Fruit fly (Drosophila melanogaster): ENCODE results near the gene CLIP-190.
A peak's percentile ranks its signal among the peaks of the same experiment; 100 is the strongest.

CLIP-190 gene

DNA sequence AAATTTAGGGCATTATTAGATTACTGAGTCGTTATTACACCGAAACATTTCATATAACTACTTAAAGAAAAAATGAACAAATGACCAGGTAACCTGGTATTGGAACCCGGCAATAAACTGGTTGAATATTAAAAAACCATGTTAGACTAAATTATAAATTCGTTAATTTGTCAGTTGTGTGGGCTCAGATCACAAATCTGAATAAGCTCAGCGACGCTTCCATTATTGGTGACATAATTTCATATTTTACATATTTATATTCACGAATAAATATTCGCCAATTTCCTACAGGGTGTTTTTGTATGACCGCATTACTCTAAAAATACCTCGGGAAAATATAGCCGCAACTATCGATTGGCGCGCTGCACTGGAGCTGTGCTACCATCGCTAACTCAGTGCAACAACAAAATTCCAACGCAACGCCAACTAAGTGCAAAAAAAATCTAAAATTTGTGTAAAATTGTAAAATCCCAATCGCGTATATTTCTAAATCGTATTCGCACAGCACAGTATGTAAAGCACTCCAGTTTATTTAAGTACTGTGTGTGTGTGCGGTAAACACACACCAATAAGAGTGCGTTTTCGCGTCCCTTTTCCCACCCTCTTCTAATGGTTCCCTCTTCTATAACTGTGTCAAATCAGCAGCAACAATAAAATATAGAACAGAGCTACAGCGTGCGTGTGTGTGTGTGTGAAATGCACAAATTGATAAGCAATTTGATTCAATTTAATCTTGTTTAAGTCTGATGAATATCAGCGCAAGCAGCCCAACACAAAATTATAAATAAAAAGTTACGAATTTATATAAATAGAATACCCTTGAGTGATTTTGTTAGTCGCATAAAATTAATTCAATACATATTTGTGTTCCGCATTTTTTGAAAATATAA lies at the start of gene CLIP-190 (continued):
- TF ChIP-seq CG9797 (GFP tag; optimal IDR thresholded peaks at IDR 0.05), result peak; percentile 52
- TF ChIP-seq jumu (GFP tag; optimal IDR thresholded peaks at IDR 0.05), result peak; percentile 3
- TF ChIP-seq Med (GFP tag), result peak; percentile 78
- no peak for TF ChIP-seq CG4820 (GFP tag; optimal IDR thresholded peaks at IDR 0.05)
- peak; percentile 81 for TF ChIP-seq bbx (GFP tag; IDR thresholded peaks at IDR 0.05; ENCODE audit: partially characterized antibody)
- no peak for TF ChIP-seq CG7271 (tag; optimal IDR thresholded peaks at IDR 0.05)
- no peak for TF ChIP-seq dati (GFP tag; IDR thresholded peaks at IDR 0.05)
- peak; percentile 28; the same call in 2 of the 3 replicates for TF ChIP-seq HLH4C (GFP tag; IDR thresholded peaks at IDR 0.05; ENCODE audit: partially characterized antibody)
- no peak for TF ChIP-seq CG5180 (GFP tag; optimal IDR thresholded peaks at IDR 0.05)
- TF ChIP-seq her (GFP tag; optimal IDR thresholded peaks at IDR 0.05), result no peak
- TF ChIP-seq CG8924 (tag; optimal IDR thresholded peaks at IDR 0.05), result peak; percentile 21
- no peak for TF ChIP-seq pros (GFP tag; optimal IDR thresholded peaks at IDR 0.05)
- peak in 1 of 2 experiments; percentile 15 for TF ChIP-seq chif (GFP tag; optimal IDR thresholded peaks at IDR 0.05)
- no peak for TF ChIP-seq PHDP (tag; optimal IDR thresholded peaks at IDR 0.05)
- no peak for TF ChIP-seq gt (GFP tag; IDR thresholded peaks at IDR 0.05)
- no peak for TF ChIP-seq CG16779 (GFP tag; IDR thresholded peaks at IDR 0.05)
- peak; percentile 28 for TF ChIP-seq nerfin-2 (GFP tag; IDR thresholded peaks at IDR 0.05; ENCODE audit: partially characterized antibody)
- no peak for TF ChIP-seq fd64A (GFP tag; optimal IDR thresholded peaks at IDR 0.05)
- peak; percentile 66 for TF ChIP-seq Rfx (GFP tag; IDR thresholded peaks at IDR 0.05)
- no peak for TF ChIP-seq CG3407 (GFP tag; optimal IDR thresholded peaks at IDR 0.05)
- no peak for TF ChIP-seq cato (GFP tag; optimal IDR thresholded peaks at IDR 0.05; ENCODE audit: borderline replicate concordance)
- TF ChIP-seq CG12299 (tag; optimal IDR thresholded peaks at IDR 0.05), result no peak
- no peak for TF ChIP-seq Mad (GFP tag; optimal IDR thresholded peaks at IDR 0.05)
- peak; percentile 27 for TF ChIP-seq CG30403 (GFP tag; optimal IDR thresholded peaks at IDR 0.05)
- TF ChIP-seq ato (GFP tag; IDR thresholded peaks at IDR 0.05; ENCODE audit: partially characterized antibody), result peak; percentile 56
- TF ChIP-seq oc (tag; optimal IDR thresholded peaks at IDR 0.05), result no peak
- peak; percentile 29 for TF ChIP-seq chn (GFP tag; optimal IDR thresholded peaks at IDR 0.05)
- peak; percentile 28 for TF ChIP-seq mam (GFP tag; optimal IDR thresholded peaks at IDR 0.05)
- no peak for TF ChIP-seq H15 (GFP tag; IDR thresholded peaks at IDR 0.05)
- no peak for TF ChIP-seq Fer1 (GFP tag; optimal IDR thresholded peaks at IDR 0.05)
- TF ChIP-seq h (optimal IDR thresholded peaks at IDR 0.05), result no peak
- no peak for TF ChIP-seq CG13894 (tag; optimal IDR thresholded peaks at IDR 0.05)
- TF ChIP-seq bab2 (GFP tag; optimal IDR thresholded peaks at IDR 0.05), result no peak
- peak; percentile 31 for TF ChIP-seq stwl (tag; optimal IDR thresholded peaks at IDR 0.05)
- TF ChIP-seq emc (GFP tag; optimal IDR thresholded peaks at IDR 0.05), result no peak
- no peak for TF ChIP-seq CG18619 (GFP tag; optimal IDR thresholded peaks at IDR 0.05)
- no peak for TF ChIP-seq CG6689 (GFP tag; IDR thresholded peaks at IDR 0.05)
- no peak for TF ChIP-seq CG8359 (GFP tag; optimal IDR thresholded peaks at IDR 0.05; ENCODE audit: borderline replicate concordance)
- no peak for TF ChIP-seq CG7556 (GFP tag; optimal IDR thresholded peaks at IDR 0.05)
- TF ChIP-seq CG15011 (GFP tag; optimal IDR thresholded peaks at IDR 0.05), result no peak
- no peak for TF ChIP-seq nom (GFP tag; optimal IDR thresholded peaks at IDR 0.05)
- peak; percentile 27 for TF ChIP-seq Ets97D (GFP tag; optimal IDR thresholded peaks at IDR 0.05)
- TF ChIP-seq tin (GFP tag; optimal IDR thresholded peaks at IDR 0.05), result no peak
- peak; percentile 14 for TF ChIP-seq grn (GFP tag; optimal IDR thresholded peaks at IDR 0.05)
- no peak for TF ChIP-seq zf30C (GFP tag; optimal IDR thresholded peaks at IDR 0.05)
- 0 out of 2 replicates have a peak, but pooled peaks have one; percentile 17 for TF ChIP-seq sob (GFP tag; IDR thresholded peaks at IDR 0.05)
- TF ChIP-seq ssp (GFP tag; IDR thresholded peaks at IDR 0.05), result no peak
- peak; percentile 30 for TF ChIP-seq Xbp1 (GFP tag; optimal IDR thresholded peaks at IDR 0.05)
- TF ChIP-seq ATbp (GFP tag; optimal IDR thresholded peaks at IDR 0.05), result no peak
